Worm (Caenorhabditis elegans): ENCODE results near the gene M01H9.5.

Gene M01H9.5

ce11 chrIV:4441077-4441476 lies 24.2 kb upstream of the M01H9.5 start, which contains the start of gene fbxb-75 (continued):
- no peak for TF ChIP-seq B0336.3 (GFP tag; IDR thresholded peaks at IDR 0.05)

- TF ChIP-seq snpc-1.3 (tag; optimal IDR thresholded peaks at IDR 0.05; ENCODE audit: insufficient read depth): peak; percentile 79
- TF ChIP-seq F39B2.1 (GFP tag; IDR thresholded peaks at IDR 0.05): peak; percentile 81; the same call in 1 of the 2 replicates
- TF ChIP-seq ztf-22 (GFP tag; optimal IDR thresholded peaks at IDR 0.05): no peak
- TF ChIP-seq attf-6 (GFP tag; IDR thresholded peaks at IDR 0.05): peak; percentile 65
- peak; percentile 89 for TF ChIP-seq dpl-1 (GFP tag; optimal IDR thresholded peaks at IDR 0.05)
- TF ChIP-seq nhr-80 (tag; optimal IDR thresholded peaks at IDR 0.05): peak; percentile 67
- peak; percentile 90 for TF ChIP-seq lir-1 (GFP tag; conservative IDR thresholded peaks at IDR 0.05)
- peak; percentile 20; the same call in 1 of the 2 replicates for TF ChIP-seq let-526 (GFP tag; IDR thresholded peaks at IDR 0.05)
- peak; percentile 84 for TF ChIP-seq madf-8 (GFP tag; conservative IDR thresholded peaks at IDR 0.05)
- no peak for TF ChIP-seq hlh-12 (tag; optimal IDR thresholded peaks at IDR 0.05)
- TF ChIP-seq C17E4.6 (GFP tag; IDR thresholded peaks at IDR 0.05): peak; percentile 82; the same call in 1 of the 2 replicates
- TF ChIP-seq nfyb-1 (GFP tag; IDR thresholded peaks at IDR 0.05): peak; percentile 93
- TF ChIP-seq sptf-2 (GFP tag; optimal IDR thresholded peaks at IDR 0.05): no peak
- peak; percentile 58 for TF ChIP-seq F23B12.7 (tag; optimal IDR thresholded peaks at IDR 0.05; ENCODE audit: insufficient read depth)
- TF ChIP-seq F22D6.2 (tag; optimal IDR thresholded peaks at IDR 0.05): no peak
- no peak for TF ChIP-seq mxl-1 (tag; optimal IDR thresholded peaks at IDR 0.05)
- no peak for TF ChIP-seq nhr-179 (tag; optimal IDR thresholded peaks at IDR 0.05)
- no peak for TF ChIP-seq sdz-38 (tag; optimal IDR thresholded peaks at IDR 0.05)
- TF ChIP-seq tbp1 (GFP tag; optimal IDR thresholded peaks at IDR 0.05): peak; percentile 76
- peak; percentile 72 for TF ChIP-seq atf-7 (tag; optimal IDR thresholded peaks at IDR 0.05)
- peak; percentile 92 for TF ChIP-seq efl-1 (GFP tag; optimal IDR thresholded peaks at IDR 0.05)
- no peak for TF ChIP-seq bed-2 (GFP tag; IDR thresholded peaks at IDR 0.05)
- TF ChIP-seq lin-26 (GFP tag; IDR thresholded peaks at IDR 0.05): no peak
- peak; percentile 72; the same call in 1 of the 2 replicates for TF ChIP-seq cebp-2 (GFP tag; IDR thresholded peaks at IDR 0.05)
- peak; percentile 92 for TF ChIP-seq rcor-1 (GFP tag; IDR thresholded peaks at IDR 0.05)
- no peak for TF ChIP-seq F57A8.1 (GFP tag; optimal IDR thresholded peaks at IDR 0.05)
- no peak for TF ChIP-seq hlh-26 (GFP tag; conservative IDR thresholded peaks at IDR 0.05)
- TF ChIP-seq T26A5.8 (tag; optimal IDR thresholded peaks at IDR 0.05): no peak
- TF ChIP-seq ekl-4 (GFP tag; IDR thresholded peaks at IDR 0.05): peak; percentile 94
- 0 out of 2 replicates have a peak, but pooled peaks have one; percentile 66 for TF ChIP-seq ztf-28 (GFP tag; IDR thresholded peaks at IDR 0.05)
- peak; percentile 90 for TF ChIP-seq snpc-3.4 (tag; optimal IDR thresholded peaks at IDR 0.05)
- TF ChIP-seq zfh-2 (GFP tag; conservative IDR thresholded peaks at IDR 0.05): peak; percentile 64; the same call in 1 of the 2 replicates
- no peak for TF ChIP-seq rpc-1 (optimal IDR thresholded peaks at IDR 0.05)
- TF ChIP-seq rpc-1 (tag; optimal IDR thresholded peaks at IDR 0.05): no peak
- peak; percentile 81 for TF ChIP-seq hmg-1.2 (GFP tag; IDR thresholded peaks at IDR 0.05)
- peak; percentile 93 for TF ChIP-seq ceh-91 (GFP tag; IDR thresholded peaks at IDR 0.05)
- TF ChIP-seq ceh-58 (GFP tag; IDR thresholded peaks at IDR 0.05): no peak
- no peak for TF ChIP-seq B0035.1 (tag; optimal IDR thresholded peaks at IDR 0.05)
- peak; percentile 62 for TF ChIP-seq chd-7 (tag; optimal IDR thresholded peaks at IDR 0.05)
- no peak for TF ChIP-seq bed-1 (GFP tag; IDR thresholded peaks at IDR 0.05)
- TF ChIP-seq lin-54 (GFP tag; optimal IDR thresholded peaks at IDR 0.05): peak; percentile 95
- TF ChIP-seq C06A6.2 (GFP tag; conservative IDR thresholded peaks at IDR 0.05): peak; percentile 85
- TF ChIP-seq sea-2 (GFP tag; IDR thresholded peaks at IDR 0.05): no peak
- TF ChIP-seq egrh-3 (GFP tag; IDR thresholded peaks at IDR 0.05): peak; percentile 43; the same call in 1 of the 2 replicates
- TF ChIP-seq nhr-27 (tag; optimal IDR thresholded peaks at IDR 0.05): no peak
- TF ChIP-seq fkh-3 (tag; optimal IDR thresholded peaks at IDR 0.05): no peak
Measured at ce11 chrIV:4445711-4446290, 19.5 kb upstream of the M01H9.5 start, which contains the start of the genes wapl-1 and htz-1. wapl-1 (minus strand) TSS chrIV:4445740. htz-1 (plus strand) TSS chrIV:4446216.
